Worm (Caenorhabditis elegans): Measurements from ENCODE around the gene gpa-13.

DNA sequence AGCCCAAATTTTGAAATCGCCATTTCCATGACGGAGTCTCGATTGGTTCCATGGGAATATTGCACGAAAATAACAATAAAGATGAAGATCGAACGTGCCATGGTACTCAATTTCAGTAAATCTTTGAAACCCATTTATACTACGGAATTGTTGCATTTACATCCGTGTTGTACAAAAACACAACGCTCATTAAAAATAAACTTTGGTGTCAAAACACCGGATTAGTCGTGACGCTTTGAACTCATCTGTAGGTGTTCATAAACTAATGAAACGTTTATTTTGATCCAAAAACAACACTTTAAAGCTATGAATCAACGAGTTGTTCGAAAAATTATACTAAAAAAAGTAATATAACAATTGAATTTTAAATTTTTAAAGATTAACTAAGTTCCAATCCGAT lies 40.6 kb downstream of the gpa-13 start, which contains the start of gene R11D1.4:
- no peak for TF ChIP-seq pha-4 (tag; optimal IDR thresholded peaks at IDR 0.05)
- TF ChIP-seq ztf-25 (GFP tag; IDR thresholded peaks at IDR 0.05) = no peak
- TF ChIP-seq sdz-38 (tag; optimal IDR thresholded peaks at IDR 0.05) = no peak
- no peak for TF ChIP-seq bed-2 (GFP tag; IDR thresholded peaks at IDR 0.05)
- TF ChIP-seq Y53G8AR.9 (GFP tag; conservative IDR thresholded peaks at IDR 0.05) = no peak
- no peak for TF ChIP-seq dpl-1 (GFP tag; optimal IDR thresholded peaks at IDR 0.05)
- no peak for TF ChIP-seq F37B4.10 (GFP tag; IDR thresholded peaks at IDR 0.05)
- no peak for TF ChIP-seq ceh-91 (GFP tag; IDR thresholded peaks at IDR 0.05)
- no peak for TF ChIP-seq madf-8 (GFP tag; conservative IDR thresholded peaks at IDR 0.05)
- TF ChIP-seq ets-4 (GFP tag; optimal IDR thresholded peaks at IDR 0.05) = no peak
